Fruit fly (Drosophila melanogaster) whole organism, embryonic: Measurements from ENCODE around the gene Cep135.

Experiments used
- CG13296 ChIP-seq: fragments of 200-800 bp; sonication (Bioruptor generic); optimal IDR thresholded peaks from 3 replicates; lab custom pipeline; 2018; ENCODE audit warnings: missing biosample characterization, mild to moderate bottlenecking, missing genetic modification characterization
- HLHmδ ChIP-seq: fragments of 200-800 bp; sonication (Bioruptor generic); optimal IDR thresholded peaks from 2 replicates; lab custom pipeline; 2018; ENCODE audit warnings: missing biosample characterization, mild to moderate bottlenecking, missing genetic modification characterization, moderate library complexity
- disco-r ChIP-seq: fragments of 200-800 bp; sonication (Bioruptor generic); optimal IDR thresholded peaks from 2 replicates; lab custom pipeline; 2016; ENCODE audit warnings: missing biosample characterization, missing genetic modification characterization

- TF ChIP-seq HLHmδ (no peak), disco-r (GFP tag; lab: Kevin White, UChicago) (no peak), CG13296 (GFP tag; lab: Kevin White, UChicago) (no peak)
These were observed 23.9 kb downstream of the Cep135 start for dm6 chr3L:15140268-15140957.
